Fruit fly (Drosophila melanogaster) whole organism, pupa: ENCODE measurements around the gene L2HGDH.

Experiments used
- CG13204 ChIP-seq: fragments of 200-800 bp; sonication (Bioruptor generic); optimal IDR thresholded peaks from 2 replicates; lab custom pipeline; 2018; ENCODE audit warnings: missing biosample characterization, mild to moderate bottlenecking, missing genetic modification characterization, moderate library complexity
- CG15710 ChIP-seq: fragments of 200-800 bp; sonication (Bioruptor generic); optimal IDR thresholded peaks from 2 replicates; lab custom pipeline; 2018; ENCODE audit warnings: missing biosample characterization, mild to moderate bottlenecking, missing genetic modification characterization, moderate library complexity
- CG17806 ChIP-seq: fragments of 200-800 bp; sonication (Bioruptor generic); optimal IDR thresholded peaks from 2 replicates; lab custom pipeline; 2018; ENCODE audit warnings: missing biosample characterization, mild to moderate bottlenecking, missing genetic modification characterization, moderate library complexity
- CG32121 ChIP-seq: fragments of 200-800 bp; sonication (Bioruptor generic); IDR thresholded peaks from 2 replicates; pipeline ENCODE4 v1.3.6; 2022; ENCODE audit warnings: missing biosample characterization, missing genetic modification characterization
- CG4496 ChIP-seq: fragments of 200-800 bp; sonication (Bioruptor generic); IDR thresholded peaks from 3 replicates; pipeline ENCODE4 v1.3.6; 2022; ENCODE audit warnings: missing biosample characterization, missing genetic modification characterization
- CG8159 ChIP-seq: fragments of 200-800 bp; sonication (Bioruptor generic); optimal IDR thresholded peaks from 3 replicates; lab custom pipeline; 2018; ENCODE audit warnings: missing biosample characterization, mild to moderate bottlenecking, missing genetic modification characterization, moderate library complexity
- CG8301 ChIP-seq: fragments of 200-800 bp; sonication (Bioruptor generic); optimal IDR thresholded peaks from 2 replicates; lab custom pipeline; 2018; ENCODE audit warnings: missing biosample characterization, mild to moderate bottlenecking, missing genetic modification characterization
- D1 ChIP-seq: fragments of 200-800 bp; sonication (Bioruptor generic); optimal IDR thresholded peaks from 2 replicates; lab custom pipeline; 2018; ENCODE audit warnings: missing biosample characterization, mild to moderate bottlenecking, missing genetic modification characterization, moderate library complexity
- EcR ChIP-seq: fragments of 200-800 bp; sonication (Bioruptor generic); optimal IDR thresholded peaks from 3 replicates; lab custom pipeline; 2019; ENCODE audit warnings: missing biosample characterization, missing genetic modification characterization, mild to moderate bottlenecking, moderate library complexity, missing genetic modification reagents
- Ets98B ChIP-seq: fragments of 200-800 bp; sonication (Bioruptor generic); IDR thresholded peaks from 2 replicates; pipeline ENCODE4 v1.3.6; 2022; ENCODE audit warnings: missing biosample characterization, missing genetic modification characterization
- Snoo ChIP-seq: fragments of 200-800 bp; sonication (Bioruptor generic); optimal IDR thresholded peaks from 3 replicates; lab custom pipeline; 2017; ENCODE audit warnings: missing biosample characterization, mild to moderate bottlenecking, missing genetic modification characterization, inconsistent platforms
- fd96Ca ChIP-seq: fragments of 200-800 bp; sonication (Bioruptor generic); IDR thresholded peaks from 3 replicates; pipeline ENCODE4 v1.3.6; 2022; ENCODE audit warnings: missing biosample characterization, missing genetic modification characterization
- gl ChIP-seq: fragments of 200-800 bp; sonication (Bioruptor generic); optimal IDR thresholded peaks from 2 replicates; lab custom pipeline; 2018; ENCODE audit warnings: missing biosample characterization, mild to moderate bottlenecking, missing genetic modification characterization

- TF ChIP-seq EcR (GFP tag; lab: Kevin White, UChicago) = peak; percentile 2
- no peak for TF ChIP-seq CG8301 (tag; lab: Kevin White, UChicago)
- TF ChIP-seq CG15710 (tag; lab: Kevin White, UChicago) = no peak
- no peak for TF ChIP-seq CG4496 (GFP tag; lab: Robert Waterston, UW)
- no peak for TF ChIP-seq CG17806 (tag; lab: Kevin White, UChicago)
- no peak for TF ChIP-seq CG32121 (GFP tag; lab: Robert Waterston, UW)
- TF ChIP-seq D1 (tag; lab: Kevin White, UChicago) = no peak
- no peak for TF ChIP-seq Snoo
- no peak for TF ChIP-seq Ets98B (GFP tag; lab: Robert Waterston, UW)
- TF ChIP-seq gl = peak; percentile 29
- TF ChIP-seq fd96Ca (GFP tag; lab: Robert Waterston, UW) = no peak
- no peak for TF ChIP-seq CG8159 (tag; lab: Kevin White, UChicago)
- peak; percentile 56 for TF ChIP-seq CG13204
These were observed 30.9 kb downstream of the L2HGDH start for dm6 chr2L:18943309-18943708.
